Worm (Caenorhabditis elegans): Measurements from ENCODE around the gene die-1.

die-1 gene

DNA sequence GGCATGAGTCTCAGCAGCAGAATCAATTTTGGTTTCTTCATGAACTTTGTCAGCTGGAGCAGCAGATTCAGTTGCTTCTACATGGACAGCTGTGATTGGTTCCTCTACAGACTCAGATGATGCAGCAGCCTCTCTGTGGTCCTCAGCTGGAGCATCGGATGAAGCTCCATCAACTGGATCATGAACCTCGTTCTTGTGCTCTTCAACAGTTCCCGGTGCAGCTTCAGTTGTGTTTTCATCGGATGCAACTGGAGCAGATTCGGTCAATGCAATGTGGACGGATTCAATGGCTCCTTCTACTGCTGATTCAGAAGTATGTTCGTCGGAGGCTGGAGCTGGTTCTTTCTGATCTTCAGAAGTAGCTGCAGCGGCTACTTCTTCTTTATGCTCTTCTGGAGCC is 53.3 kb downstream of the die-1 start:
- no peak for TF ChIP-seq elt-2 (tag; optimal IDR thresholded peaks at IDR 0.05)
- TF ChIP-seq egl-5 (tag; optimal IDR thresholded peaks at IDR 0.05): no peak
- no peak for TF ChIP-seq nhr-67 (tag; optimal IDR thresholded peaks at IDR 0.05)
- no peak for TF ChIP-seq tbx-2 (tag; optimal IDR thresholded peaks at IDR 0.05)
- TF ChIP-seq unc-39 (tag; optimal IDR thresholded peaks at IDR 0.05): no peak
- TF ChIP-seq pha-4 (tag; optimal IDR thresholded peaks at IDR 0.05): no peak
- no peak for TF ChIP-seq mml-1 (tag; optimal IDR thresholded peaks at IDR 0.05)
- TF ChIP-seq mdl-1 (tag; optimal IDR thresholded peaks at IDR 0.05): no peak
- no peak for TF ChIP-seq nhr-43 (tag; optimal IDR thresholded peaks at IDR 0.05; ENCODE audit: poor library complexity, severe bottlenecking)
- TF ChIP-seq daf-12 (tag; optimal IDR thresholded peaks at IDR 0.05): no peak
- TF ChIP-seq skn-1 (tag; optimal IDR thresholded peaks at IDR 0.05): no peak
- no peak for TF ChIP-seq elt-3 (tag; optimal IDR thresholded peaks at IDR 0.05)
- TF ChIP-seq lsy-12 (tag; optimal IDR thresholded peaks at IDR 0.05): no peak
- no peak for TF ChIP-seq eor-1 (tag; optimal IDR thresholded peaks at IDR 0.05)
- no peak for TF ChIP-seq lin-39 (tag; optimal IDR thresholded peaks at IDR 0.05)
- TF ChIP-seq snpc-4 (tag; optimal IDR thresholded peaks at IDR 0.05): no peak

ce11 chrII:10012490-10012889 is 55.2 kb downstream of the die-1 start:
- TF ChIP-seq nhr-11 (tag; optimal IDR thresholded peaks at IDR 0.05) (peak; percentile 47), unc-39 (tag; optimal IDR thresholded peaks at IDR 0.05) (no peak)

DNA sequence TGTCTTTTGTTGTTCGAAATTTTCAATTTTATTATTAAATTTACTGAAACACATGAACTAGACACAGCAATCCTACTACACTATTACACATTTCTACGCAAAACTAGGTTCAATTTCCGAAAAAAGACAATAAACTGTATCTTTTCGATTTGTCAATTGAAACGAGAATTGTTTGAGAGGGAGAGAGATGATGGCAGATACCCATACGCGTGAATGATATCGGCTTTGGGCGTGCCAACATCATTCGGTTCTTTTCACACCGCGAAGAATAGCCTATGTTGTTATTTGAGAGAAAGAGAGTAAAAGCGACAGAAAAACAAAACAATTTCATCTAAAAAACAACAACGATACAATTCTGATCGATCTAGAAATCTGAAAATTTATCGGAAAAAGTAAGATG is 56.0 kb downstream of the die-1 start:
- TF ChIP-seq nhr-25 (tag; optimal IDR thresholded peaks at IDR 0.05) (peak; percentile 2), R02D3.7 (tag; optimal IDR thresholded peaks at IDR 0.05) (no peak), aly-2 (tag; optimal IDR thresholded peaks at IDR 0.05) (no peak), zag-1 (tag; optimal IDR thresholded peaks at IDR 0.05) (no peak), elt-1 (tag; optimal IDR thresholded peaks at IDR 0.05) (no peak)

Measured in whole organism, L3 larva.